Worm (Caenorhabditis elegans) whole organism, young adult: Measurements from ENCODE around the gene svop-1.
A peak's percentile ranks its signal among the peaks of the same experiment; 100 is the strongest.
"Not testable (repeated sequence)": the region's sequence is repeated elsewhere in the genome, so short reads cannot be mapped to it uniquely, and the experiment has no call there.

Experiments
- B0019.2 ChIP-seq: fragments of 200-800 bp; sonication (Bioruptor generic); conservative IDR thresholded peaks from 2 replicates; pipeline ENCODE4 v1.3.6; 2022; ENCODE audit warnings: missing genetic modification reagents, missing genetic modification characterization, missing compliant biosample characterization
- C17E4.6 ChIP-seq: fragments of 200-800 bp; sonication (Bioruptor generic); IDR thresholded peaks from 2 replicates; pipeline ENCODE4 v1.3.6; 2022; ENCODE audit warnings: missing genetic modification reagents, missing genetic modification characterization, missing compliant biosample characterization
- F10E7.11 ChIP-seq: sonication (generic microtip); optimal IDR thresholded peaks from 2 replicates; lab custom pipeline; 2017; ENCODE audit warnings: mild to moderate bottlenecking, missing genetic modification characterization, moderate library complexity, missing compliant biosample characterization
- F33H1.4 ChIP-seq: fragments of 200-800 bp; sonication (Bioruptor generic); IDR thresholded peaks from 2 replicates; pipeline ENCODE4 v1.3.6; 2022; ENCODE audit warnings: missing genetic modification reagents, missing genetic modification characterization, missing compliant biosample characterization
- F39B2.1 ChIP-seq: fragments of 200-800 bp; sonication (Bioruptor generic); IDR thresholded peaks from 2 replicates; pipeline ENCODE4 v1.3.6; 2022; ENCODE audit warnings: missing genetic modification reagents, missing genetic modification characterization, missing compliant biosample characterization
- F49E8.2 ChIP-seq: sonication (generic microtip); optimal IDR thresholded peaks from 3 replicates; lab custom pipeline; 2017; ENCODE audit warnings: missing genetic modification characterization, mild to moderate bottlenecking, missing compliant biosample characterization, antibody characterized with exemption, moderate library complexity; ENCODE audit not compliant: insufficient read depth
- F57A8.1 ChIP-seq: fragments of 200-800 bp; sonication (Bioruptor generic); optimal IDR thresholded peaks from 2 replicates; lab custom pipeline; 2018; ENCODE audit warnings: mild to moderate bottlenecking, missing genetic modification characterization, moderate library complexity, missing compliant biosample characterization
- T07F8.4 ChIP-seq: sonication (generic microtip); optimal IDR thresholded peaks from 2 replicates; lab custom pipeline; 2016; ENCODE audit warnings: mild to moderate bottlenecking, missing genetic modification characterization, moderate library complexity, missing compliant biosample characterization
- Y56A3A.18 ChIP-seq: fragments of 200-800 bp; sonication (Bioruptor generic); IDR thresholded peaks from 2 replicates; pipeline ENCODE4 v1.3.6; 2022; ENCODE audit warnings: missing genetic modification reagents, missing genetic modification characterization, missing compliant biosample characterization
- Y79H2A.3 ChIP-seq: fragments of 200-800 bp; sonication (Bioruptor generic); conservative IDR thresholded peaks from 2 replicates; pipeline ENCODE4 v1.3.6; 2022; ENCODE audit warnings: missing genetic modification reagents, missing genetic modification characterization, missing compliant biosample characterization
- Y95B8A.8 ChIP-seq: fragments of 200-800 bp; sonication (Bioruptor generic); IDR thresholded peaks from 2 replicates; pipeline ENCODE4 v1.3.6; 2022; ENCODE audit warnings: missing genetic modification reagents, missing genetic modification characterization, missing compliant biosample characterization
- aptf-3 ChIP-seq: fragments of 200-800 bp; sonication (Bioruptor generic); IDR thresholded peaks from 2 replicates; pipeline ENCODE4 v1.3.6; 2022; ENCODE audit warnings: missing genetic modification characterization, missing compliant biosample characterization
- attf-3 ChIP-seq: fragments of 200-800 bp; sonication (Bioruptor generic); conservative IDR thresholded peaks from 2 replicates; pipeline ENCODE4 v1.3.6; 2022; ENCODE audit warnings: missing genetic modification reagents, missing genetic modification characterization, missing compliant biosample characterization
- attf-6 ChIP-seq: fragments of 200-800 bp; sonication (Bioruptor generic); IDR thresholded peaks from 2 replicates; pipeline ENCODE4 v1.3.6; 2022; ENCODE audit warnings: missing genetic modification reagents, missing genetic modification characterization, missing compliant biosample characterization
- cebp-1 ChIP-seq, 2 experiments: fragments of 200-800 bp in 1 of 2; sonication (Bioruptor generic) in 1 of 2; sonication (generic microtip) in 1 of 2; IDR thresholded peaks in 1 of 2; optimal IDR thresholded peaks in 1 of 2; 2 replicates each; pipeline versions ENCODE4 v1.3.6 to Lab custom; 2017 to 2022; ENCODE audit warnings: missing compliant biosample characterization in 2 of 2, missing genetic modification characterization in 2 of 2, mild to moderate bottlenecking in 1 of 2, missing genetic modification reagents in 1 of 2, moderate library complexity in 1 of 2
- ceh-100 ChIP-seq: fragments of 200-800 bp; sonication (Bioruptor generic); IDR thresholded peaks from 2 replicates; pipeline ENCODE4 v1.3.6; 2022; ENCODE audit warnings: missing genetic modification reagents, missing genetic modification characterization, missing compliant biosample characterization
- ceh-58 ChIP-seq: fragments of 200-800 bp; sonication (Bioruptor generic); IDR thresholded peaks from 2 replicates; pipeline ENCODE4 v1.3.6; 2022; ENCODE audit warnings: missing genetic modification characterization, missing compliant biosample characterization
- ceh-79 ChIP-seq: sonication (generic microtip); optimal IDR thresholded peaks from 2 replicates; lab custom pipeline; 2017; ENCODE audit warnings: mild to moderate bottlenecking, missing genetic modification characterization, missing compliant biosample characterization
- ceh-91 ChIP-seq: fragments of 200-800 bp; sonication (Bioruptor generic); IDR thresholded peaks from 2 replicates; pipeline ENCODE4 v1.3.6; 2022; ENCODE audit warnings: missing genetic modification reagents, missing genetic modification characterization, missing compliant biosample characterization
- fkh-3 ChIP-seq: sonication (generic microtip); optimal IDR thresholded peaks from 2 replicates; lab custom pipeline; 2016; ENCODE audit warnings: mild to moderate bottlenecking, missing genetic modification characterization, missing compliant biosample characterization
- hrde-1 ChIP-seq: sonication (generic microtip); optimal IDR thresholded peaks from 2 replicates; lab custom pipeline; 2016; ENCODE audit warnings: missing genetic modification characterization, mild to moderate bottlenecking, missing compliant biosample characterization, moderate library complexity, missing genotype, missing genetic modification reagents, borderline replicate concordance
- hsf-1 ChIP-seq: fragments of 200-800 bp; sonication (Bioruptor generic); IDR thresholded peaks from 2 replicates; pipeline ENCODE4 v1.3.6; 2022; ENCODE audit warnings: missing genetic modification reagents, missing genetic modification characterization, missing compliant biosample characterization
- lin-35 ChIP-seq, 3 experiments: fragments of 150-350 bp in 2 of 3; sonication (generic microtip) in 1 of 3; optimal IDR thresholded peaks; 2 replicates each; lab custom pipeline; 2014 to 2018; ENCODE audit warnings: missing biosample characterization in 3 of 3, missing genetic modification characterization in 3 of 3, missing genetic modification reagents in 3 of 3
- lsl-1 ChIP-seq: fragments of 200-800 bp; sonication (Bioruptor generic); optimal IDR thresholded peaks from 2 replicates; lab custom pipeline; 2018; ENCODE audit warnings: mild to moderate bottlenecking, missing genetic modification characterization, moderate library complexity, missing compliant biosample characterization
- madf-3 ChIP-seq: fragments of 200-800 bp; sonication (Bioruptor generic); IDR thresholded peaks from 2 replicates; pipeline ENCODE4 v1.3.6; 2022; ENCODE audit warnings: missing genetic modification reagents, missing genetic modification characterization, missing compliant biosample characterization
- madf-6 ChIP-seq: fragments of 200-800 bp; sonication (Bioruptor generic); IDR thresholded peaks from 2 replicates; pipeline ENCODE4 v1.3.6; 2022; ENCODE audit warnings: missing genetic modification reagents, missing genetic modification characterization, missing compliant biosample characterization
- madf-8 ChIP-seq: fragments of 200-800 bp; sonication (Bioruptor generic); conservative IDR thresholded peaks from 2 replicates; pipeline ENCODE4 v1.3.6; 2022; ENCODE audit warnings: missing genetic modification reagents, missing genetic modification characterization, missing compliant biosample characterization
- mes-4 ChIP-seq: sonication (generic microtip); optimal IDR thresholded peaks from 2 replicates; lab custom pipeline; 2016; ENCODE audit warnings: missing genotype, missing genetic modification characterization, missing compliant biosample characterization
- nfya-2 ChIP-seq: fragments of 200-800 bp; sonication (Bioruptor generic); IDR thresholded peaks from 2 replicates; pipeline ENCODE4 v1.3.6; 2022; ENCODE audit warnings: missing genetic modification reagents, missing genetic modification characterization, missing compliant biosample characterization
- pbrm-1 ChIP-seq: fragments of 200-800 bp; sonication (Bioruptor generic); IDR thresholded peaks from 2 replicates; pipeline ENCODE4 v1.3.6; 2022; ENCODE audit warnings: missing genetic modification reagents, missing genetic modification characterization, missing compliant biosample characterization
- pha-4 ChIP-seq: fragments of 150-350 bp; sonication (generic microtip); optimal IDR thresholded peaks from 2 replicates; lab custom pipeline; 2014; ENCODE audit warnings: missing biosample characterization, missing genetic modification reagents, missing genetic modification characterization
- xnd-1 ChIP-seq: sonication (generic microtip); optimal IDR thresholded peaks from 2 replicates; lab custom pipeline; 2016; ENCODE audit warnings: missing genotype, missing genetic modification reagents, missing genetic modification characterization, missing compliant biosample characterization
- ztf-18 ChIP-seq: sonication (generic microtip); optimal IDR thresholded peaks from 2 replicates; lab custom pipeline; 2016; ENCODE audit warnings: missing genotype, mild to moderate bottlenecking, missing genetic modification characterization, missing compliant biosample characterization

Gene svop-1

ce11 chrIII:8899767-8900166, 14.5 kb upstream of the svop-1 start (continued):
- TF ChIP-seq F49E8.2 (no peak), madf-3 (no peak), mes-4 (tag; lab: Kevin White, UChicago) (no peak), F39B2.1 (GFP tag; lab: Robert Waterston, UW) (no peak), fkh-3 (tag; lab: Kevin White, UChicago) (no peak), lin-35 (GFP tag; optimal IDR thresholded peaks at IDR 0.05; lab: Kevin White, UChicago) (peak in 1 of 3 experiments; percentile 1), xnd-1 (peak; percentile 73), B0019.2 (GFP tag; lab: Robert Waterston, UW) (no peak), ztf-18 (tag; lab: Kevin White, UChicago) (peak; percentile 43), attf-3 (GFP tag; lab: Robert Waterston, UW) (peak; percentile 77), madf-8 (GFP tag; lab: Robert Waterston, UW) (peak; percentile 76), nfya-2 (GFP tag; lab: Robert Waterston, UW) (no peak), lsl-1 (GFP tag; lab: Kevin White, UChicago) (peak; percentile 86), Y79H2A.3 (no peak), aptf-3 (GFP tag; lab: Robert Waterston, UW) (no peak)

DNA sequence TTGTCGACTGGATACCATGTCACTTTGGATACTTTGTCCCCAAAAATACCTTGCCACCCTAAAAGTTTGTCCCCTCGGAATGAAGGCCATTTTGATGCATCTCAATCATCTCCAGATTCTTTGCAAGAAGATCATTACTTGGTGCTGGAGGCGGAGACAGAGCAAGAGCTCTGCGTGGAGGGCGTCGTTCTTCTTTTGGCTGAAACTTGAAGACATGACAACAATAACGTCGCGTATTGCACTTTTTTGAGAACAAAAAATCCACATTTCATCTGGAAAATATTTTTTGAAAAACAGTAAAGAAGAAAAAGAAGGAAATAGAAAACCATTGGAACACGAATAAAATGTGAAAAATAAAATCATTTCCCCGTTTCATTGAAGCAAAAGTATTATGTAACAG, 13.0 kb upstream of the svop-1 start:
- TF ChIP-seq madf-6 (GFP tag; lab: Robert Waterston, UW): peak; percentile 70
- 0 out of 2 replicates have a peak, but pooled peaks have one; percentile 54 for TF ChIP-seq aptf-3 (GFP tag; lab: Robert Waterston, UW)
- peak; percentile 34; the same call in 1 of the 2 replicates for TF ChIP-seq F33H1.4
- TF ChIP-seq cebp-1 (GFP tag; IDR thresholded peaks at IDR 0.05; lab: Robert Waterston, UW): not testable (repeated sequence)
- TF ChIP-seq cebp-1 (tag; optimal IDR thresholded peaks at IDR 0.05; lab: Kevin White, UChicago): peak; percentile 15
- TF ChIP-seq ceh-79 (tag; lab: Kevin White, UChicago): peak; percentile 40
- TF ChIP-seq hrde-1 (tag; lab: Kevin White, UChicago): peak; percentile 35
- 0 out of 2 replicates have a peak, but pooled peaks have one; percentile 23 for TF ChIP-seq attf-6 (GFP tag; lab: Robert Waterston, UW)
- TF ChIP-seq Y79H2A.3: peak; percentile 96
- TF ChIP-seq Y56A3A.18: peak; percentile 38; the same call in 1 of the 2 replicates
- 0 out of 2 replicates have a peak, but pooled peaks have one; percentile 48 for TF ChIP-seq hsf-1 (GFP tag; lab: Robert Waterston, UW)
- TF ChIP-seq Y95B8A.8 (GFP tag; lab: Robert Waterston, UW): peak; percentile 48; the same call in 1 of the 2 replicates
- peak; percentile 47; the same call in 1 of the 2 replicates for TF ChIP-seq B0019.2 (GFP tag; lab: Robert Waterston, UW)
- TF ChIP-seq, all 124 proteins: peak for 12; not testable (repeated sequence) for 112

DNA sequence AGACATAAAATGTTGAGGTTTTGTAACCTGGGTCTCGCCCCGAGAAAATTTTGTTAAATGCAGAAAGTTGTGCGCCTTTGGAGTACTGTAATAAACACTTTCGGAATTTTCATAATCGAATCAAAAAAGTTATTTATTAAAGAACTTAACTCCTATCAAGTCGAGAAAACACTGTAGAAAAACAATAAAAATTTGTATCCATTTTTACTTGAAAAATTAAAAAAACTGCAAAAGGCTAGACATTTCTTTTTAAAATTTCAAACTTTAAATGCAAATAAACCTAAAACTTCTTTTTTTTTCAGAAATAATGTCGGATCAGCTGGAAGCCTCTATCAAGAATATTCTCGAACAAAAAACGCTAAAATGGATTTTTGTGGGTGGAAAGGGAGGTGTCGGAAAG, 9.5 kb upstream of the svop-1 start, which contains the start of gene asna-1:
Gene asna-1, plus strand, starts transcription at position 301 of the 400 bp plus-strand sequence.
- TF ChIP-seq ceh-58 (no peak), madf-8 (GFP tag; lab: Robert Waterston, UW) (no peak), ceh-100 (GFP tag; lab: Robert Waterston, UW) (no peak), F10E7.11 (tag; lab: Kevin White, UChicago) (no peak), pha-4 (tag; lab: Kevin White, UChicago) (no peak), ceh-91 (GFP tag; lab: Robert Waterston, UW) (no peak), T07F8.4 (tag; lab: Kevin White, UChicago) (no peak), F57A8.1 (GFP tag; lab: Kevin White, UChicago) (no peak), pbrm-1 (GFP tag; lab: Robert Waterston, UW) (no peak), C17E4.6 (GFP tag; lab: Robert Waterston, UW) (no peak)
